Worm (Caenorhabditis elegans) whole organism, late embryonic: ENCODE results near the gene kcnl-3.

ENCODE experiments used
- C08G9.2 ChIP-seq: sonication (generic microtip); optimal IDR thresholded peaks from 2 replicates; lab custom pipeline; 2016; ENCODE audit warnings: mild to moderate bottlenecking, missing genetic modification characterization, moderate library complexity, missing compliant biosample characterization
- F13H6.1 ChIP-seq: sonication (generic microtip); optimal IDR thresholded peaks from 2 replicates; lab custom pipeline; 2016; ENCODE audit warnings: missing genetic modification characterization, missing compliant biosample characterization
- K02D7.2 ChIP-seq: sonication (generic microtip); optimal IDR thresholded peaks from 2 replicates; lab custom pipeline; 2017; ENCODE audit warnings: mild to moderate bottlenecking, missing genetic modification characterization, missing compliant biosample characterization
- ceh-14 ChIP-seq: sonication (generic microtip); optimal IDR thresholded peaks from 2 replicates; lab custom pipeline; 2016; ENCODE audit warnings: missing genotype, missing genetic modification characterization, missing compliant biosample characterization
- ceh-18 ChIP-seq: sonication (generic microtip); optimal IDR thresholded peaks from 2 replicates; lab custom pipeline; 2016; ENCODE audit warnings: missing genetic modification characterization, missing compliant biosample characterization
- ceh-19 ChIP-seq: fragments of 200-800 bp; sonication (Bioruptor generic); optimal IDR thresholded peaks from 2 replicates; lab custom pipeline; 2018; ENCODE audit warnings: mild to moderate bottlenecking, missing genetic modification characterization, missing compliant biosample characterization
- ceh-2 ChIP-seq: sonication (generic microtip); optimal IDR thresholded peaks from 2 replicates; lab custom pipeline; 2016; ENCODE audit warnings: missing genotype, missing genetic modification characterization, missing compliant biosample characterization
- ceh-24 ChIP-seq: sonication (generic microtip); optimal IDR thresholded peaks from 2 replicates; lab custom pipeline; 2016; ENCODE audit warnings: mild to moderate bottlenecking, missing genetic modification characterization, missing compliant biosample characterization
- ceh-30 ChIP-seq: fragments of 150-350 bp; optimal IDR thresholded peaks from 2 replicates; lab custom pipeline; 2014; ENCODE audit warnings: missing biosample characterization, missing genetic modification characterization
- ceh-34 ChIP-seq: sonication (generic microtip); optimal IDR thresholded peaks from 2 replicates; lab custom pipeline; 2016; ENCODE audit warnings: mild to moderate bottlenecking, missing genetic modification characterization, missing compliant biosample characterization
- ceh-48 ChIP-seq: sonication (generic microtip); optimal IDR thresholded peaks from 2 replicates; lab custom pipeline; 2016; ENCODE audit warnings: missing genetic modification characterization, inconsistent platforms, missing compliant biosample characterization
- ceh-6 ChIP-seq: fragments of 200-800 bp; sonication (Bioruptor generic); optimal IDR thresholded peaks from 2 replicates; lab custom pipeline; 2018; ENCODE audit warnings: mild to moderate bottlenecking, missing genetic modification characterization, missing compliant biosample characterization
- ceh-9 ChIP-seq: sonication (generic microtip); optimal IDR thresholded peaks from 2 replicates; lab custom pipeline; 2016; ENCODE audit warnings: mild to moderate bottlenecking, missing genetic modification characterization, inconsistent platforms, missing compliant biosample characterization
- elt-2 ChIP-seq: sonication (generic microtip); optimal IDR thresholded peaks from 2 replicates; lab custom pipeline; 2016; ENCODE audit warnings: missing genetic modification reagents, missing genetic modification characterization, missing compliant biosample characterization
- fkh-10 ChIP-seq: fragments of 150-350 bp; optimal IDR thresholded peaks from 2 replicates; lab custom pipeline; 2014; ENCODE audit warnings: missing biosample characterization, missing genetic modification reagents, missing genetic modification characterization
- gmeb-2 ChIP-seq: sonication (generic microtip); optimal IDR thresholded peaks from 2 replicates; lab custom pipeline; 2016; ENCODE audit warnings: missing genetic modification characterization, inconsistent platforms, missing compliant biosample characterization
- hlh-13 ChIP-seq: fragments of 200-800 bp; sonication (Bioruptor generic); optimal IDR thresholded peaks from 2 replicates; lab custom pipeline; 2018; ENCODE audit warnings: mild to moderate bottlenecking, missing genetic modification characterization, missing compliant biosample characterization
- hlh-15 ChIP-seq: sonication (generic microtip); optimal IDR thresholded peaks from 2 replicates; lab custom pipeline; 2016; ENCODE audit warnings: missing genetic modification characterization, missing compliant biosample characterization
- hlh-30 ChIP-seq: sonication (generic microtip); optimal IDR thresholded peaks from 2 replicates; lab custom pipeline; 2017; ENCODE audit warnings: antibody characterized with exemption, missing genetic modification characterization, missing compliant biosample characterization; ENCODE audit not compliant: insufficient read depth
- hlh-8 ChIP-seq: sonication (generic microtip); optimal IDR thresholded peaks from 2 replicates; lab custom pipeline; 2016; ENCODE audit warnings: missing genotype, missing genetic modification characterization, missing compliant biosample characterization
- lim-6 ChIP-seq: sonication (generic microtip); optimal IDR thresholded peaks from 2 replicates; lab custom pipeline; 2016; ENCODE audit warnings: missing genetic modification characterization, missing compliant biosample characterization
- madf-2 ChIP-seq: sonication (generic microtip); optimal IDR thresholded peaks from 2 replicates; lab custom pipeline; 2017; ENCODE audit warnings: missing genetic modification characterization, missing compliant biosample characterization
- nfya-1 ChIP-seq: sonication (generic microtip); optimal IDR thresholded peaks from 2 replicates; lab custom pipeline; 2017; ENCODE audit warnings: missing genetic modification characterization, mild to moderate bottlenecking, missing compliant biosample characterization, antibody characterized with exemption, moderate library complexity
- nhr-11 ChIP-seq: fragments of 150-350 bp; optimal IDR thresholded peaks from 2 replicates; lab custom pipeline; 2014; ENCODE audit warnings: missing biosample characterization, missing genetic modification characterization
- npax-4 ChIP-seq: sonication (generic microtip); optimal IDR thresholded peaks from 2 replicates; lab custom pipeline; 2016; ENCODE audit warnings: missing genetic modification characterization, missing compliant biosample characterization
- pag-3 ChIP-seq: sonication (generic microtip); optimal IDR thresholded peaks from 2 replicates; lab custom pipeline; 2016; ENCODE audit warnings: missing compliant biosample characterization, missing genetic modification characterization, borderline replicate concordance
- pat-9 ChIP-seq: fragments of 200-800 bp; sonication (Bioruptor generic); optimal IDR thresholded peaks from 2 replicates; lab custom pipeline; 2018; ENCODE audit warnings: mild to moderate bottlenecking, missing genetic modification characterization, moderate library complexity, missing compliant biosample characterization
- pha-2 ChIP-seq: sonication (generic microtip); optimal IDR thresholded peaks from 2 replicates; lab custom pipeline; 2017; ENCODE audit warnings: mild to moderate bottlenecking, missing genetic modification characterization, missing compliant biosample characterization
- pqm-1 ChIP-seq: sonication (generic microtip); optimal IDR thresholded peaks from 2 replicates; lab custom pipeline; 2016; ENCODE audit warnings: missing genetic modification characterization, missing compliant biosample characterization
- pros-1 ChIP-seq: fragments of 150-350 bp; optimal IDR thresholded peaks from 2 replicates; lab custom pipeline; 2014; ENCODE audit warnings: missing biosample characterization, missing genetic modification reagents, missing genetic modification characterization
- ref-2 ChIP-seq: sonication (generic microtip); optimal IDR thresholded peaks from 2 replicates; lab custom pipeline; 2016; ENCODE audit warnings: missing genetic modification characterization, missing compliant biosample characterization
- sdc-2 ChIP-seq: sonication (generic microtip); optimal IDR thresholded peaks from 2 replicates; lab custom pipeline; 2016; ENCODE audit warnings: missing genotype, missing genetic modification characterization, missing compliant biosample characterization
- sox-4 ChIP-seq: sonication (generic microtip); optimal IDR thresholded peaks from 2 replicates; lab custom pipeline; 2017; ENCODE audit warnings: mild to moderate bottlenecking, missing genetic modification characterization, inconsistent platforms, missing compliant biosample characterization
- tbx-2 ChIP-seq: sonication (generic microtip); optimal IDR thresholded peaks from 2 replicates; lab custom pipeline; 2016; ENCODE audit warnings: missing genetic modification characterization, missing compliant biosample characterization
- unc-42 ChIP-seq: sonication (generic microtip); optimal IDR thresholded peaks from 2 replicates; lab custom pipeline; 2016; ENCODE audit warnings: missing genotype, missing genetic modification characterization, missing compliant biosample characterization

kcnl-3 gene

DNA sequence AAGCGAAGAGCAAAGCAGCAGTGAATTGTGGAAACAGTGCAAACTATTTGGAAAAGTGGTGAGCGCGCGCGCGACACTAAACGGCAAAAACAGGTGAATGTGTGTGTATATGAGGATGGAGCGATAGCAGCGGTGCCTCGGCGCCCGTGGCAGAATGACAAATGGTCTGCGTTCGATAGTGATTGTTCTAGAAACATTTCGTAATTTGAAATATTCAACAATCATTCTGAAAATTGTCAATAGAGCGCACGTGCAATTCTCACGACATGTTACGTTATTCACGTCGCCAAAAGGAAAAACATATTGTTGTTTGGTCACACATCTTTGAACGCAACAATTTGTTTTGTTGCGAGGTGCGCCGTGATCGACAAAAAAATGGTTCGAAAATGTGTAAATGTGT lies 31.4 kb upstream of the kcnl-3 start:
- no peak for TF ChIP-seq gmeb-2 (tag; lab: Kevin White, UChicago)
- TF ChIP-seq nhr-11 (tag; lab: Kevin White, UChicago), result no peak
- TF ChIP-seq hlh-30 (tag; lab: Kevin White, UChicago), result no peak
- TF ChIP-seq npax-4 (tag; lab: Kevin White, UChicago), result no peak
- no peak for TF ChIP-seq pag-3 (tag; lab: Kevin White, UChicago)
- TF ChIP-seq hlh-13, result no peak
- no peak for TF ChIP-seq C08G9.2
- TF ChIP-seq nfya-1, result no peak
- no peak for TF ChIP-seq hlh-15 (tag; lab: Kevin White, UChicago)
- no peak for TF ChIP-seq lim-6 (tag; lab: Kevin White, UChicago)
- TF ChIP-seq ceh-14 (tag; lab: Kevin White, UChicago), result no peak
- no peak for TF ChIP-seq fkh-10 (GFP tag; lab: Kevin White, UChicago)
- no peak for TF ChIP-seq unc-42 (tag; lab: Kevin White, UChicago)
- no peak for TF ChIP-seq ceh-30 (tag; lab: Kevin White, UChicago)
- TF ChIP-seq ceh-18, result no peak
- no peak for TF ChIP-seq madf-2 (tag; lab: Kevin White, UChicago)
- no peak for TF ChIP-seq ceh-34 (tag; lab: Kevin White, UChicago)
- TF ChIP-seq pat-9 (tag; lab: Kevin White, UChicago), result no peak

DNA sequence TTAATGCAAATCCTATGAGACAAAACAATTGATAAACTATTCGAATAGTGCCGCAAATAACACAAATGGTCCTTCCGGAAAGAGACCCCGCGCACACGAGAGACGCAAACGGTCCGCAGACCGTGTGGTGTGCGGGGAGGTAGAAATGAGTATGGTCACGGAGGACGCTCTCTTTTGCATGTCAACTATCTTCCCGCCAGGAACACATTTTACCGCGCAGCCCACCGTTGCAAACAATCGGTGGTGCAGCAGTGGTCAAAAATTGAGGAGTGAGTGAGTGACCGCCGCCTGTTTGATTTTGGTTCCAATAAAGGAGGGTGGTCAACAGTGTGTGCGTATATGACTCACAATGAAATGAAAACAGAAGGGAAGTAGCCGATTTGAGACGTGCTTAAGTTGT lies 26.0 kb upstream of the kcnl-3 start:
- no peak for TF ChIP-seq ceh-14 (tag; lab: Kevin White, UChicago)
- TF ChIP-seq pha-2 (tag; lab: Kevin White, UChicago), result peak; percentile 21
- TF ChIP-seq pqm-1 (tag; lab: Kevin White, UChicago), result no peak
- peak; percentile 56 for TF ChIP-seq sdc-2 (tag; lab: Kevin White, UChicago)
- TF ChIP-seq tbx-2 (tag; lab: Kevin White, UChicago), result peak; percentile 61
- peak; percentile 38 for TF ChIP-seq ref-2 (tag; lab: Kevin White, UChicago)

DNA sequence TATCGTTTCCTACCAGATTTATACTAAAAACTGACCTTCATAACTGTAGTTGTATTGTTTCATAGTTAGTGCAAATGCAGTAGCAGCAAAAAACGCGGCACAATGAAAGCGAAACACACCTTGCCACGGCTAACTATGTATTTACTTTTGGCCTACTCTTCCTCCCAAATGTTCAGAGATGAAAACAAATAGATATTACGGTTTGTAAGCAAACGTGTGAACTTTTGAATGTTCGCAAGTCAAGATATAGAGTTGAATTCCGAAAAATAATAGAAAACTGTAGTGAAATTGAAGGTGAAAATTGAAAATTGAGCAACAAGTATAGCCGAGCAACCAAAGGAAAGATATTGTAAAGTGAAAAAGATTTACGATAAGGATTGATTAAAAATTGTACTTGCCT lies 22.4 kb upstream of the kcnl-3 start, which contains the start of gene chtl-1:
Gene chtl-1 (minus strand): TSS at position 101 of the 400 bp plus-strand sequence.
- no peak for TF ChIP-seq K02D7.2 (tag; lab: Kevin White, UChicago)
- TF ChIP-seq pros-1 (tag; lab: Kevin White, UChicago), result no peak

DNA sequence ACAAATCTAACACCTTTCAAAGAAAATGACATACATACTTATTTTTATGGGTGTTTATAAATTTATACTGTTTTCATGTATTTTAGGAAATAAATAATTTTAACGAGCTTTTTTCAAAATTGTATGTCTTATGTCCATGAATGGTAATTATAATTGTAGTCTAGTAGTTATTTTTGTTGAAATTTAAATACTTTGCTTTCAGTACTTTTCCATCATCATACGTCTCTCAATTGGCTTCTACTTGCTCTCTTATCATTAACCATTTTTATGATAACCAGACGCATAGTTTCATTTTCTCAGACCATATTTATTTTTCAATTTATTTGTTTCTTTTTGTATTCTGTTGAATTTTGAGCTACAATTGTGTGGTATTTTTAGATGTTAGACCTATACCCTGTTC lies 21.2 kb upstream of the kcnl-3 start, which contains the start of gene F35C8.5:
Gene F35C8.5 (plus strand): TSS at position 377 of the 400 bp plus-strand sequence.
- TF ChIP-seq ceh-19 (GFP tag; lab: Kevin White, UChicago), result no peak
- TF ChIP-seq ceh-18, result no peak
- no peak for TF ChIP-seq ceh-6 (GFP tag; lab: Kevin White, UChicago)
- peak; percentile 5 for TF ChIP-seq elt-2 (tag; lab: Kevin White, UChicago)
- no peak for TF ChIP-seq pqm-1 (tag; lab: Kevin White, UChicago)
- TF ChIP-seq ceh-2 (tag; lab: Kevin White, UChicago), result no peak
- TF ChIP-seq F13H6.1, result no peak
- no peak for TF ChIP-seq hlh-8 (tag; lab: Kevin White, UChicago)
- no peak for TF ChIP-seq ceh-48

DNA sequence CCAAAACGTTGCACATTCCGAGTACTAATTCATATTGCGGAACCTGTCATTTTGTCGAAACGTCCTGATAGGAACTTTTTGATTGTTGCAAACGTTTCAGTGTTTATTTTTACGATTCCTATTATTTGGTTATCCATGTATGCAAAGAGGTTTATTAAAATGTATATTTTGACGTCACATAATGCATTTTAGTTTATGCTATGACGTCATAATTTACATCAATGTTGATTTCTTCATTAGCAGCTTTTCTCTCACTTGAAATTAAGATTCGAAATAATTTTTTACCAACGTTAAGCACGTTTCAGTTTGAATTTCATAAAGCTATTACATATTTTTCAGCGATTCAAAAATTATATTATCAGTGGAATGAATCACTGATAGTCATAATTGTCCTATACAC lies 20.0 kb upstream of the kcnl-3 start:
- TF ChIP-seq sox-4 (tag; lab: Kevin White, UChicago) (no peak), ceh-9 (tag; lab: Kevin White, UChicago) (no peak), pha-2 (tag; lab: Kevin White, UChicago) (no peak), ref-2 (tag; lab: Kevin White, UChicago) (no peak), ceh-24 (tag; lab: Kevin White, UChicago) (no peak), hlh-30 (tag; lab: Kevin White, UChicago) (no peak)
- TF ChIP-seq, all 69 proteins: peak for 0
